Worm (Caenorhabditis elegans) whole organism, mixed stage, embryonic: Measurements from ENCODE around the gene K12D9.1.
"Not testable (repeated sequence)": the region's sequence is repeated elsewhere in the genome, so short reads cannot be mapped to it uniquely, and the experiment has no call there.

ENCODE experiments used
- M03D4.4 ChIP-seq: sonication (generic microtip); optimal IDR thresholded peaks from 2 replicates; lab custom pipeline; 2017; ENCODE audit warnings: mild to moderate bottlenecking, missing genetic modification characterization, missing compliant biosample characterization
- bed-3 ChIP-seq: fragments of 200-800 bp; sonication (Bioruptor generic); optimal IDR thresholded peaks from 3 replicates; lab custom pipeline; 2018; ENCODE audit warnings: mild to moderate bottlenecking, missing genetic modification characterization, moderate library complexity, missing compliant biosample characterization
- blmp-1 ChIP-seq: fragments of 150-350 bp; optimal IDR thresholded peaks from 2 replicates; lab custom pipeline; 2014; ENCODE audit warnings: missing biosample characterization, missing genetic modification characterization
- ceh-39 ChIP-seq: fragments of 150-350 bp; optimal IDR thresholded peaks from 2 replicates; lab custom pipeline; 2014; ENCODE audit warnings: missing biosample characterization, missing genetic modification characterization
- ceh-43 ChIP-seq: fragments of 200-800 bp; sonication (Bioruptor generic); optimal IDR thresholded peaks from 2 replicates; lab custom pipeline; 2018; ENCODE audit warnings: mild to moderate bottlenecking, missing genetic modification characterization, moderate library complexity, missing compliant biosample characterization
- ceh-83 ChIP-seq: fragments of 200-800 bp; sonication (Bioruptor generic); optimal IDR thresholded peaks from 2 replicates; lab custom pipeline; 2018; ENCODE audit warnings: mild to moderate bottlenecking, missing genetic modification characterization, missing compliant biosample characterization
- ces-1 ChIP-seq: fragments of 150-350 bp; optimal IDR thresholded peaks from 2 replicates; lab custom pipeline; 2014; ENCODE audit warnings: missing biosample characterization, missing genetic modification reagents, missing genetic modification characterization
- cnd-1 ChIP-seq: fragments of 200-800 bp; sonication (Bioruptor generic); optimal IDR thresholded peaks from 2 replicates; lab custom pipeline; 2018; ENCODE audit warnings: mild to moderate bottlenecking, missing genetic modification characterization, missing compliant biosample characterization
- drap-1 ChIP-seq: fragments of 200-800 bp; sonication (Bioruptor generic); optimal IDR thresholded peaks from 3 replicates; lab custom pipeline; 2018; ENCODE audit warnings: mild to moderate bottlenecking, missing genetic modification characterization, missing compliant biosample characterization
- elt-3 ChIP-seq: fragments of 150-350 bp; optimal IDR thresholded peaks from 2 replicates; lab custom pipeline; 2014; ENCODE audit warnings: missing biosample characterization, missing genetic modification characterization
- flh-1 ChIP-seq: fragments of 200-800 bp; sonication (Bioruptor generic); optimal IDR thresholded peaks from 2 replicates; lab custom pipeline; 2018; ENCODE audit warnings: mild to moderate bottlenecking, missing genetic modification characterization, moderate library complexity, missing compliant biosample characterization
- ham-2 ChIP-seq: fragments of 200-800 bp; sonication (Bioruptor generic); optimal IDR thresholded peaks from 2 replicates; lab custom pipeline; 2018; ENCODE audit warnings: mild to moderate bottlenecking, missing genetic modification characterization, missing compliant biosample characterization
- hlh-1 ChIP-seq: fragments of 150-350 bp; optimal IDR thresholded peaks from 2 replicates; lab custom pipeline; 2014; ENCODE audit warnings: missing biosample characterization, missing genetic modification reagents, missing genetic modification characterization
- lin-13 ChIP-seq: fragments of 150-350 bp; optimal IDR thresholded peaks from 2 replicates; lab custom pipeline; 2014; ENCODE audit warnings: missing biosample characterization, missing genetic modification characterization
- lin-32 ChIP-seq: fragments of 200-800 bp; sonication (Bioruptor generic); optimal IDR thresholded peaks from 2 replicates; lab custom pipeline; 2018; ENCODE audit warnings: mild to moderate bottlenecking, missing genetic modification characterization, missing compliant biosample characterization
- lsy-2 ChIP-seq: fragments of 150-350 bp; optimal IDR thresholded peaks from 2 replicates; lab custom pipeline; 2014; ENCODE audit warnings: missing biosample characterization, missing genetic modification characterization
- mep-1 ChIP-seq: fragments of 150-350 bp; optimal IDR thresholded peaks from 2 replicates; lab custom pipeline; 2017; ENCODE audit warnings: missing biosample characterization, missing genetic modification reagents, missing genetic modification characterization, inconsistent platforms
- nhr-12 ChIP-seq: fragments of 150-350 bp; optimal IDR thresholded peaks from 2 replicates; lab custom pipeline; 2014; ENCODE audit warnings: missing biosample characterization, missing genetic modification characterization
- nhr-2 ChIP-seq: fragments of 150-350 bp; optimal IDR thresholded peaks from 2 replicates; lab custom pipeline; 2014; ENCODE audit warnings: missing biosample characterization, missing genetic modification characterization
- nhr-237 ChIP-seq: fragments of 150-350 bp; optimal IDR thresholded peaks from 2 replicates; lab custom pipeline; 2014; ENCODE audit warnings: missing biosample characterization, missing genetic modification characterization
- nhr-28 ChIP-seq: fragments of 150-350 bp; optimal IDR thresholded peaks from 2 replicates; lab custom pipeline; 2014; ENCODE audit warnings: missing biosample characterization, missing genetic modification characterization
- nhr-76 ChIP-seq: sonication (generic microtip); optimal IDR thresholded peaks from 2 replicates; lab custom pipeline; 2017; ENCODE audit warnings: missing biosample characterization, missing genetic modification characterization
- pha-4 ChIP-seq: fragments of 150-350 bp; optimal IDR thresholded peaks from 2 replicates; lab custom pipeline; 2018; ENCODE audit warnings: missing biosample characterization, missing genetic modification reagents, missing genetic modification characterization
- sem-2 ChIP-seq: fragments of 200-800 bp; sonication (Bioruptor generic); optimal IDR thresholded peaks from 2 replicates; lab custom pipeline; 2018; ENCODE audit warnings: mild to moderate bottlenecking, missing genetic modification characterization, missing compliant biosample characterization
- snpc-4 ChIP-seq: fragments of 150-350 bp; optimal IDR thresholded peaks from 2 replicates; lab custom pipeline; 2014; ENCODE audit warnings: missing biosample characterization, missing genetic modification characterization
- sptf-1 ChIP-seq: sonication (generic microtip); optimal IDR thresholded peaks from 2 replicates; lab custom pipeline; 2017; ENCODE audit warnings: mild to moderate bottlenecking, missing genetic modification characterization, moderate library complexity, missing compliant biosample characterization
- unc-120 ChIP-seq: sonication (generic microtip); optimal IDR thresholded peaks from 2 replicates; lab custom pipeline; 2017; ENCODE audit warnings: missing genetic modification characterization, missing compliant biosample characterization; ENCODE audit not compliant: poor library complexity, severe bottlenecking
- unc-39 ChIP-seq: fragments of 150-350 bp; optimal IDR thresholded peaks from 2 replicates; lab custom pipeline; 2014; ENCODE audit warnings: missing biosample characterization, missing genetic modification characterization
- unc-62 ChIP-seq: fragments of 150-350 bp; optimal IDR thresholded peaks from 2 replicates; lab custom pipeline; 2014; ENCODE audit warnings: missing biosample characterization, missing genetic modification reagents, missing genetic modification characterization
- zip-8 ChIP-seq: fragments of 150-350 bp; optimal IDR thresholded peaks from 2 replicates; lab custom pipeline; 2014; ENCODE audit warnings: missing biosample characterization, missing genetic modification characterization
- ztf-11 ChIP-seq: fragments of 150-350 bp; optimal IDR thresholded peaks from 2 replicates; lab custom pipeline; 2014; ENCODE audit warnings: missing biosample characterization, missing genetic modification characterization

K12D9.1 gene

DNA sequence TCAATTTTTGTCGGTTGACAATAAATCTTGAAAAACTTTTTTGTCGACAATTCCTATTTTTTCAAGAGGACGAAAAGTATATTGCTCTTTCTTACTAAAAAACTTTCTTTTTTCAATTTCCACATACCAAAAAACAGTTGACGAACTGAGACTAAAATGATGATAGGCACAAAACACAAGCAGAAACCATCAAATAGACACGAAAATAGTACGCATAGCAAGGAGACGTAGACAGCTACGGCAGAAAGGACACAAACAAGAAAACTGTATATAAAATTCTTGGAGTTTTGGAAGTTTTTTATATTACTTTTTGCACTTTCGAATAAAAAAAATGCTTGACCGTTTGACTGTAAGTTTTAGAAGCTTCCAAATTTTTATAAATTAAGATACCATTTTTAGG is at the start of gene K12D9.1:
TSS of gene K12D9.1 (plus strand) at position 301 of the 400 bp plus-strand sequence.
- TF ChIP-seq elt-3 (tag; lab: Kevin White, UChicago) (no peak), ceh-39 (tag; lab: Kevin White, UChicago) (no peak), ceh-43 (GFP tag; lab: Kevin White, UChicago) (no peak), ham-2 (no peak), nhr-76 (tag; lab: Kevin White, UChicago) (no peak)

DNA sequence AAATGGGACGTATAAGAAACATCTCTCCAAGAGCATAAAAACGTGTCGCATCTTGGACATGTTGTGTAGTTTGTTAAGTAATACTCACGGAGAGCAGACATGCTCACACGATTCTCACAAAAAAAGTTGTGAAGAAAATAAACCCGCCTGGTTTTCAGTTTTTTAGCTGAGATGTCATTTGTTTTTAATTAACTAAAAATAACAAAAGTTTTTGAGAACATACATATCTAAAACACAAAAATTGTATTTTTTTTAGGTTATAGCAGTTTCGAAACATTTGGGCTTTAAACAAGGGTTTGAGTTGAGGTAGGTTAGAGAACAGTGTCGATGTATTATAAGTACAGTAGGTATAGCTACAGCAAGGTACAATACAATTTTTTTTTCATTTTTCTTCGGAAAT is 49.5 kb upstream of the K12D9.1 start, which contains the start of gene srh-88:
TSS of gene srh-88 (minus strand) at position 101 of the 400 bp plus-strand sequence.
- TF ChIP-seq ces-1 (GFP tag; lab: Kevin White, UChicago) (no peak), pha-4 (tag; lab: Kevin White, UChicago) (no peak), hlh-1 (no peak), unc-120 (no peak), sptf-1 (tag; lab: Kevin White, UChicago) (no peak), elt-3 (tag; lab: Kevin White, UChicago) (no peak), nhr-12 (tag; lab: Kevin White, UChicago) (no peak), flh-1 (no peak), nhr-237 (no peak), lin-13 (tag; lab: Kevin White, UChicago) (no peak), ceh-83 (GFP tag; lab: Kevin White, UChicago) (no peak), ztf-11 (tag; lab: Kevin White, UChicago) (no peak), cnd-1 (tag; lab: Kevin White, UChicago) (no peak), lsy-2 (tag; lab: Kevin White, UChicago) (no peak), nhr-28 (tag; lab: Kevin White, UChicago) (no peak), blmp-1 (no peak), sem-2 (GFP tag; lab: Kevin White, UChicago) (no peak)

DNA sequence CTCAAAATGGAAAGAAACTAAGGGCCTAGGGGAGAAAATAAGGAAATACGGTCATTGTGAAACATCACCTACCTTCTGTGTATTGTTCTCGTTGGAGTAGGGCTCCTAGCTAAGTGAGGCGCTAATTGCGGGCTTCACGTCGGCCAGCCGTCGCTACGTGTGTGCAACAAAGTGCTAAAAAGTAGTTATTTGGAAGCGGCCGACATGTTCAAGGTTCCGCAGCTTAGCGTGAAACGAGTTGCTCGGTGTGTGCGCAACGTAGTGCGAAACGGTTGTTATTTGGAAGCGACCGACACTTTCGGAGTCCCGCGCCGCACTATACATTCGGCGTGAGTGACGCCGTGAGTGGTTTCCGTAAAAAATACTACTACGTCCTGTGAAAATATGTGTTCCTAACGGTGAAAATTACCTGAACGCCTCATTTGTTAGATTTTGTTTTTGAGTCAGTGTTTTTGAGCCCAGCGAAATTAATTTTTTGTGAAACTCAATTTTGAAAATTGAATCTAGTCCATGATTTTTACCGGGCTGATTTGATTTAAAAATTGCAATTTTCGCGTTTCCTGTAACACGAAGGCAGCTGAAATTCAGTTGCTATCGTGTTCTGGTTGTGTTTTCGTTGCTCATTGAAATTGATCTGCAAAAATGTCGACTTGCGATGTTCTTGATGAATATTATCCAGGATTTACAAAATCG is 42.8 kb upstream of the K12D9.1 start, which contains the start of gene srw-129:
TSS of gene srw-129 (plus strand) at position 643 of the 693 bp plus-strand sequence.
- no peak for TF ChIP-seq blmp-1
- no peak for TF ChIP-seq sptf-1 (tag; lab: Kevin White, UChicago)
- TF ChIP-seq unc-120 = no peak
- TF ChIP-seq zip-8 (tag; lab: Kevin White, UChicago) = no peak
- no peak for TF ChIP-seq bed-3 (GFP tag; lab: Kevin White, UChicago)
- TF ChIP-seq elt-3 (tag; lab: Kevin White, UChicago) = no peak
- TF ChIP-seq nhr-28 (tag; lab: Kevin White, UChicago) = no peak
- no peak for TF ChIP-seq nhr-12 (tag; lab: Kevin White, UChicago)
- no peak for TF ChIP-seq unc-39

DNA sequence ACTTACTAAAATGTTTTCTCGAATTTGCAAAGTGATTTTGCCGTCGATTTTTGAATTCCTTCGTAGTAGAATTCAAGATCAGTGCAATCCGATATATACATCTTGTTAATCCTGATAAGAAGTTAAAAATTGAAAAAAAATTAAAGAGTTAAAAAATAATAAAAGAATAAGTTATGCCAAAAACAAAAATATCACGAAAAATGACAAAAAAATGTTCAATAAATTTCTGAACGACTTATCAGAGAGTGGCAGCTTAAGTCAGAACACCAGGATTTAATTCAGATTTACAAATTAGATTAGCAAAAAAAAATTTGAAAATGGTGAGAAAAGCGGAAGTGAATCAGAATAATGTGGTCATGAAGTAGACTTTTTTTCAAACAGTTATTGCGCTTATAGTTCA is 39.0 kb upstream of the K12D9.1 start, which contains the start of gene srw-123:
TSS of gene srw-123 (minus strand) at position 101 of the 400 bp plus-strand sequence.
- TF ChIP-seq M03D4.4, ceh-39, snpc-4 (tag; lab: Kevin White, UChicago): not testable (repeated sequence)

DNA sequence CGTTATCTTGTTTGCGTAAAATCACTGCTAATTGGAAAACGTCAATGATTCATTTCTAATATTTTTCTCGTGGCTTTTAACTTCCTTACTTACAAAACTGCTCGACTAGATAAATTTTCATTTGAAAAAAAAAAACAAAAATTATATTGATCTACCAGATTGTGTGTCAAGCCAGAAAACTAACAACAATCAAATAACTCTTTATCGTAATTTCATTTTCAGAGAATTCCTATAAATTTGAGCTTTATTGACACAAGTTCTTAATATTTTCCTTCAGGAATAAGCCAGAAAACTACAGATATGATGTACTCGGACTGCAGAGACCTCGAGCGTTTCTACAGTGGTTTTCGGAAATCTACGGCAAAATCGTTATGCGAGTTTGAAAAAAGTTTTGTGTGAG is 38.0 kb upstream of the K12D9.1 start, which contains the start of gene srw-124:
TSS of gene srw-124 (plus strand) at position 301 of the 400 bp plus-strand sequence.
- no peak for TF ChIP-seq nhr-237
- TF ChIP-seq elt-3 (tag; lab: Kevin White, UChicago) = no peak
- TF ChIP-seq drap-1 = no peak
- TF ChIP-seq ham-2 = no peak
- TF ChIP-seq nhr-12 (tag; lab: Kevin White, UChicago) = no peak
- no peak for TF ChIP-seq unc-120
- no peak for TF ChIP-seq ces-1 (GFP tag; lab: Kevin White, UChicago)
- TF ChIP-seq nhr-2 (tag; lab: Kevin White, UChicago) = no peak
- no peak for TF ChIP-seq lsy-2 (tag; lab: Kevin White, UChicago)
- no peak for TF ChIP-seq bed-3 (GFP tag; lab: Kevin White, UChicago)
- TF ChIP-seq nhr-28 (tag; lab: Kevin White, UChicago) = no peak
- no peak for TF ChIP-seq unc-62
- TF ChIP-seq nhr-76 (tag; lab: Kevin White, UChicago) = no peak
- no peak for TF ChIP-seq lin-32
- no peak for TF ChIP-seq mep-1
- no peak for TF ChIP-seq zip-8 (tag; lab: Kevin White, UChicago)
- no peak for TF ChIP-seq ceh-43 (GFP tag; lab: Kevin White, UChicago)
- TF ChIP-seq blmp-1 = no peak
- no peak for TF ChIP-seq ceh-39 (tag; lab: Kevin White, UChicago)
